Worm (Caenorhabditis elegans): ENCODE measurements around the gene F11D11.6.

ce11 chrV:18786694-18787093 is 33.8 kb upstream of the F11D11.6 start, which contains the start of gene Y17D7B.3:
- TF ChIP-seq nhr-25 (tag; optimal IDR thresholded peaks at IDR 0.05), result no peak
- TF ChIP-seq snpc-4 (tag; optimal IDR thresholded peaks at IDR 0.05), result no peak
- no peak for TF ChIP-seq elt-3 (tag; optimal IDR thresholded peaks at IDR 0.05)

All from whole organism, L3 larva.